Worm (Caenorhabditis elegans): ENCODE measurements around the gene F25H9.7.

Gene F25H9.7

DNA sequence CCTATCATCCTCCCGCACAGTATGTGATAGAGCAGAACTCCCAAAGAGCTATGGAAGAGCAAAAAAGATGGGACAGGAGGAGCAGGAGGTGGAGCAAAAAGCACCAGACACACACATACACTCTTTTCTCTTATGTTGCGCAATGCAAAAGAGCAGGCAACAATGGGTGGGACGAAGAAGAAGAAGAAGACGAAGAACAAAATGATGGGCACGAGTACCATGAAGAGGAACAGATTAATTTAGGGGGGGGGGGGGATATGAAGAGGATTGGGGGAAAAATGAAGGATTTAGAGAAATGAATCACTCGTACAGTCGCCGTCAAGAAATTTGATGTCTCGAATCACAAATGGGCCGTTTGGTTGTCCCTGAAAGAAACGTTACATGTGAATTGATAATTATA, 43.4 kb downstream of the F25H9.7 start, which contains the start of gene avr-15:
Gene avr-15 (minus strand): TSS at position 101 of the 400 bp plus-strand sequence.
- no peak for TF ChIP-seq ceh-18 (tag; optimal IDR thresholded peaks at IDR 0.05)
- TF ChIP-seq Y22D7AL.16 (tag; optimal IDR thresholded peaks at IDR 0.05), result no peak
- TF ChIP-seq ref-2 (tag; optimal IDR thresholded peaks at IDR 0.05), result no peak
- no peak for TF ChIP-seq sox-4 (tag; optimal IDR thresholded peaks at IDR 0.05)
- TF ChIP-seq pha-2 (tag; optimal IDR thresholded peaks at IDR 0.05), result no peak
- TF ChIP-seq madf-2 (tag; optimal IDR thresholded peaks at IDR 0.05), result no peak
- no peak for TF ChIP-seq zip-5 (tag; optimal IDR thresholded peaks at IDR 0.05)

- TF ChIP-seq fax-1 (tag; optimal IDR thresholded peaks at IDR 0.05) (no peak), ceh-45 (GFP tag; IDR thresholded peaks at IDR 0.05) (no peak), hlh-6 (tag; optimal IDR thresholded peaks at IDR 0.05) (no peak), odd-2 (tag; optimal IDR thresholded peaks at IDR 0.05) (no peak), ceh-18 (tag; optimal IDR thresholded peaks at IDR 0.05) (no peak), K02D7.2 (tag; optimal IDR thresholded peaks at IDR 0.05) (no peak), nhr-232 (tag; optimal IDR thresholded peaks at IDR 0.05) (no peak), ztf-16 (tag; optimal IDR thresholded peaks at IDR 0.05) (no peak), ceh-48 (tag; optimal IDR thresholded peaks at IDR 0.05) (no peak), ref-2 (tag; optimal IDR thresholded peaks at IDR 0.05) (no peak), Y22D7AL.16 (tag; optimal IDR thresholded peaks at IDR 0.05) (no peak), gmeb-2 (tag; optimal IDR thresholded peaks at IDR 0.05) (no peak)
These were observed 44.3 kb downstream of the F25H9.7 start for ce11 chrV:13512515-13512914.

ce11 chrV:13515115-13515514, 46.9 kb downstream of the F25H9.7 start, which contains the start of gene semi-1:
TSS of gene semi-1 (minus strand) at chrV:13515215.
- no peak for TF ChIP-seq ceh-24 (tag; optimal IDR thresholded peaks at IDR 0.05)
- no peak for TF ChIP-seq T23F11.4 (GFP tag; optimal IDR thresholded peaks at IDR 0.05)
- TF ChIP-seq dve-1 (tag; optimal IDR thresholded peaks at IDR 0.05), result no peak
- no peak for TF ChIP-seq nhr-232 (tag; optimal IDR thresholded peaks at IDR 0.05)
- no peak for TF ChIP-seq sox-4 (tag; optimal IDR thresholded peaks at IDR 0.05)
- no peak for TF ChIP-seq pha-2 (tag; optimal IDR thresholded peaks at IDR 0.05)
- TF ChIP-seq pha-4 (tag; optimal IDR thresholded peaks at IDR 0.05), result no peak
- no peak for TF ChIP-seq sdc-2 (tag; optimal IDR thresholded peaks at IDR 0.05)
- no peak for TF ChIP-seq pros-1 (tag; optimal IDR thresholded peaks at IDR 0.05)
- TF ChIP-seq unc-3 (GFP tag; conservative IDR thresholded peaks at IDR 0.05), result no peak
- no peak for TF ChIP-seq unc-3 (tag; optimal IDR thresholded peaks at IDR 0.05)
- no peak for TF ChIP-seq ceh-14 (tag; optimal IDR thresholded peaks at IDR 0.05)
- TF ChIP-seq ref-2 (tag; optimal IDR thresholded peaks at IDR 0.05), result no peak
- TF ChIP-seq F13H6.1 (tag; optimal IDR thresholded peaks at IDR 0.05), result no peak
- TF ChIP-seq C08G9.2 (tag; optimal IDR thresholded peaks at IDR 0.05), result no peak
- no peak for TF ChIP-seq ceh-18 (tag; optimal IDR thresholded peaks at IDR 0.05)
- TF ChIP-seq hlh-13 (GFP tag; optimal IDR thresholded peaks at IDR 0.05), result no peak
- no peak for TF ChIP-seq unc-55 (GFP tag; optimal IDR thresholded peaks at IDR 0.05)
- TF ChIP-seq syd-9 (tag; optimal IDR thresholded peaks at IDR 0.05), result no peak
- TF ChIP-seq unc-42 (tag; optimal IDR thresholded peaks at IDR 0.05), result no peak

All from whole organism, late embryonic.